Worm (Caenorhabditis elegans) whole organism, midembryonic: ENCODE data around the gene vwa-8.

Experiments used
- T22C8.4 ChIP-seq: fragments of 200-800 bp; sonication (Bioruptor generic); IDR thresholded peaks from 2 replicates; pipeline ENCODE4 v1.3.6; 2022; ENCODE audit warnings: missing genetic modification characterization, missing compliant biosample characterization
- cog-1 ChIP-seq: sonication (generic microtip); optimal IDR thresholded peaks from 2 replicates; lab custom pipeline; 2016; ENCODE audit warnings: missing genetic modification characterization, missing compliant biosample characterization
- flt-1 ChIP-seq: fragments of 200-800 bp; sonication (Bioruptor generic); IDR thresholded peaks from 2 replicates; pipeline ENCODE4 v1.3.6; 2022; ENCODE audit warnings: missing genetic modification characterization, missing compliant biosample characterization
- klf-2 ChIP-seq: fragments of 200-800 bp; sonication (Bioruptor generic); conservative IDR thresholded peaks from 2 replicates; pipeline ENCODE4 v1.3.6; 2022; ENCODE audit warnings: missing genetic modification reagents, missing genetic modification characterization, missing compliant biosample characterization
- med-1 ChIP-seq: sonication (generic microtip); optimal IDR thresholded peaks from 2 replicates; lab custom pipeline; 2017; ENCODE audit warnings: missing genetic modification characterization, mild to moderate bottlenecking, missing compliant biosample characterization, antibody characterized with exemption, missing genetic modification reagents; ENCODE audit not compliant: insufficient read depth
- ref-1 ChIP-seq: fragments of 200-800 bp; sonication (Bioruptor generic); conservative IDR thresholded peaks from 2 replicates; pipeline ENCODE4 v1.3.6; 2022; ENCODE audit warnings: missing genetic modification reagents, missing genetic modification characterization, missing compliant biosample characterization
- tab-1 ChIP-seq: fragments of 200-800 bp; sonication (Bioruptor generic); IDR thresholded peaks from 2 replicates; pipeline ENCODE4 v1.3.6; 2022; ENCODE audit warnings: missing genetic modification characterization, missing compliant biosample characterization
- ztf-23 ChIP-seq: fragments of 200-800 bp; sonication (Bioruptor generic); IDR thresholded peaks from 2 replicates; pipeline ENCODE4 v1.3.6; 2022; ENCODE audit warnings: missing genetic modification reagents, missing genetic modification characterization, missing compliant biosample characterization
- ztf-29 ChIP-seq: fragments of 200-800 bp; sonication (Bioruptor generic); IDR thresholded peaks from 2 replicates; pipeline ENCODE4 v1.3.6; 2022; ENCODE audit warnings: missing genetic modification reagents, missing genetic modification characterization, missing compliant biosample characterization

DNA sequence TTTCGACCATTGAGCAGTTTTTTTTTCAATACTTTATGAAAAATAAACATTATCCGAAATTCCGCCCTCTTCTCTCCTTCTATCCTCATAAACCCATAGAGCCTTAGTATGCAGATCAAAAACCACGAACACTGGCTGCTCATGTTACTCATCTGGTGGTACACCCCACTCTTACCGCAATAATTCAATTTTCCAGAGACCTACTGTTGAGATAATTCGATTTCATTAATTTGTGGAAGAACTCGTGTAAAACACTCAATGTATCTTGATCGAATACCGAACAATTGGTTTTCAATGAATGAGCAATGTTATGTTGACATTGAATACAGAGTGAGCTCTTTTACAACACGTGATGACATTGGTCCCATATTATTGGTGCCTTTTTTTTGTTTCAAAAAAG is 30.2 kb downstream of the vwa-8 start:
- TF ChIP-seq flt-1 (GFP tag; lab: Robert Waterston, UW) (no peak), ref-1 (GFP tag; lab: Robert Waterston, UW) (no peak), cog-1 (tag; lab: Kevin White, UChicago) (no peak), T22C8.4 (GFP tag; lab: Robert Waterston, UW) (no peak), ztf-29 (GFP tag; lab: Robert Waterston, UW) (no peak), med-1 (no peak), tab-1 (GFP tag; lab: Robert Waterston, UW) (no peak), ztf-23 (GFP tag; lab: Robert Waterston, UW) (no peak), klf-2 (no peak)
